Fruit fly (Drosophila melanogaster) whole organism, wandering third instar larva: ENCODE results near the gene CG34026.

Source experiments
- Abd-B ChIP-seq: fragments of >200 bp; optimal IDR thresholded peaks from 2 replicates; lab custom pipeline; 2017; ENCODE audit warnings: missing biosample characterization, missing genetic modification characterization
- CG32264 ChIP-seq: fragments of 200-800 bp; sonication (Bioruptor generic); optimal IDR thresholded peaks from 2 replicates; lab custom pipeline; 2016; ENCODE audit warnings: missing biosample characterization, missing genetic modification characterization
- CG9705 ChIP-seq: fragments of 200-800 bp; sonication (Bioruptor generic); optimal IDR thresholded peaks from 2 replicates; lab custom pipeline; 2018; ENCODE audit warnings: missing biosample characterization, mild to moderate bottlenecking, missing genetic modification characterization
- CrebA ChIP-seq: fragments of 200-800 bp; sonication (Bioruptor generic); optimal IDR thresholded peaks from 2 replicates; lab custom pipeline; 2016; ENCODE audit warnings: missing biosample characterization, mild to moderate bottlenecking, missing genetic modification characterization, borderline replicate concordance
- Dfd ChIP-seq: fragments of >200 bp; optimal IDR thresholded peaks from 2 replicates; lab custom pipeline; 2017; ENCODE audit warnings: missing biosample characterization, missing genetic modification characterization
- Dif ChIP-seq: fragments of 200-275, 200-300 bp; sonication (Bioruptor generic); optimal IDR thresholded peaks from 2 replicates; lab custom pipeline; 2018; ENCODE audit warnings: missing biosample characterization, missing genetic modification characterization; ENCODE audit not compliant: partially characterized antibody
- GATAd ChIP-seq: sonication (Bioruptor generic); optimal IDR thresholded peaks from 2 replicates; lab custom pipeline; 2016; ENCODE audit warnings: missing biosample characterization, missing genetic modification characterization
- HLH106 ChIP-seq: fragments of 200-800 bp; optimal IDR thresholded peaks from 3 replicates; lab custom pipeline; 2019; ENCODE audit warnings: missing biosample characterization, mild to moderate bottlenecking, missing genetic modification characterization, moderate library complexity
- Hnf4 ChIP-seq: fragments of 200-800 bp; sonication (Bioruptor generic); optimal IDR thresholded peaks from 2 replicates; lab custom pipeline; 2016; ENCODE audit warnings: missing biosample characterization, mild to moderate bottlenecking, missing genetic modification characterization
- Hr78 ChIP-seq: fragments of >200 bp; optimal IDR thresholded peaks from 2 replicates; lab custom pipeline; 2017; ENCODE audit warnings: missing biosample characterization, missing genetic modification characterization
- Hr83 ChIP-seq: fragments of 200-300 bp; sonication (Bioruptor generic); optimal IDR thresholded peaks from 2 replicates; lab custom pipeline; 2016; ENCODE audit warnings: missing biosample characterization, mild to moderate bottlenecking, missing genetic modification characterization, moderate library complexity; ENCODE audit not compliant: poor library complexity, severe bottlenecking
- Jra ChIP-seq: sonication (Bioruptor generic); optimal IDR thresholded peaks from 2 replicates; lab custom pipeline; 2016; ENCODE audit warnings: missing biosample characterization, missing genetic modification characterization
- Mio ChIP-seq: sonication (Bioruptor generic); optimal IDR thresholded peaks from 2 replicates; lab custom pipeline; 2016; ENCODE audit warnings: missing biosample characterization, missing genetic modification characterization
- Myc ChIP-seq: fragments of >200 bp; optimal IDR thresholded peaks from 2 replicates; lab custom pipeline; 2017
- N ChIP-seq: fragments of >200 bp; optimal IDR thresholded peaks from 2 replicates; lab custom pipeline; 2018; ENCODE audit warnings: missing biosample characterization, missing external identifiers, missing genetic modification characterization
- OdsH ChIP-seq: fragments of 200-800 bp; sonication (Bioruptor generic); optimal IDR thresholded peaks from 2 replicates; lab custom pipeline; 2016; ENCODE audit warnings: missing biosample characterization, mild to moderate bottlenecking, missing genetic modification characterization
- Rel ChIP-seq, 2 experiments: fragments of 200-800 bp; sonication (Bioruptor generic) in 1 of 2; optimal IDR thresholded peaks; 2 replicates in 1 of 2; 3 replicates in 1 of 2; lab custom pipeline; 2016 to 2019; ENCODE audit warnings: mild to moderate bottlenecking in 2 of 2, missing biosample characterization in 2 of 2, missing genetic modification characterization in 2 of 2, moderate library complexity in 1 of 2
- Sp1 ChIP-seq: fragments of 200-800 bp; sonication (Bioruptor generic); optimal IDR thresholded peaks from 3 replicates; lab custom pipeline; 2019; ENCODE audit warnings: missing biosample characterization, mild to moderate bottlenecking, missing genetic modification characterization, moderate library complexity
- Vsx2 ChIP-seq: fragments of 200-300, 225-300 bp; sonication (Bioruptor generic); optimal IDR thresholded peaks from 2 replicates; lab custom pipeline; 2018; ENCODE audit warnings: missing biosample characterization, missing genetic modification characterization; ENCODE audit not compliant: partially characterized antibody
- br ChIP-seq: fragments of 200-800 bp; sonication (Bioruptor generic); optimal IDR thresholded peaks from 2 replicates; lab custom pipeline; 2016; ENCODE audit warnings: missing biosample characterization, missing genetic modification characterization
- brk ChIP-seq: fragments of 200-800 bp; sonication (Bioruptor generic); optimal IDR thresholded peaks from 2 replicates; lab custom pipeline; 2016; ENCODE audit warnings: missing biosample characterization, mild to moderate bottlenecking, missing genetic modification characterization
- dl ChIP-seq, 2 experiments: fragments of 175-275, 200-275 bp in 1 of 2; fragments of 200-275 bp in 1 of 2; sonication (Bioruptor generic); optimal IDR thresholded peaks; lab custom pipeline; 2018; ENCODE audit warnings: mild to moderate bottlenecking in 2 of 2, missing biosample characterization in 2 of 2, missing genetic modification characterization in 2 of 2, moderate library complexity in 2 of 2; ENCODE audit not compliant: partially characterized antibody in 2 of 2, insufficient read depth in 1 of 2
- dmrt93B ChIP-seq: fragments of 200-800 bp; sonication (Bioruptor generic); optimal IDR thresholded peaks from 2 replicates; lab custom pipeline; 2018; ENCODE audit warnings: missing biosample characterization, mild to moderate bottlenecking, missing genetic modification characterization
- dsf ChIP-seq: sonication (Bioruptor generic); optimal IDR thresholded peaks from 2 replicates; lab custom pipeline; 2016; ENCODE audit warnings: missing biosample characterization, missing genetic modification characterization, borderline replicate concordance
- ey ChIP-seq: fragments of 200-800 bp; sonication (Bioruptor generic); optimal IDR thresholded peaks from 2 replicates; lab custom pipeline; 2016; ENCODE audit warnings: missing biosample characterization, missing genetic modification characterization
- foxo ChIP-seq, 2 experiments: fragments of 200-800 bp; sonication (Bioruptor generic); optimal IDR thresholded peaks; 2 replicates in 1 of 2; 3 replicates in 1 of 2; lab custom pipeline; 2016 to 2017; ENCODE audit warnings: missing biosample characterization in 2 of 2, missing genetic modification characterization in 2 of 2
- fru ChIP-seq: fragments of 200-800 bp; sonication (Bioruptor generic); optimal IDR thresholded peaks from 3 replicates; lab custom pipeline; 2016; ENCODE audit warnings: missing biosample characterization, mild to moderate bottlenecking, missing genetic modification characterization
- h ChIP-seq: fragments of 200-800 bp; sonication (Bioruptor generic); optimal IDR thresholded peaks from 3 replicates; lab custom pipeline; 2016; ENCODE audit warnings: missing biosample characterization, mild to moderate bottlenecking, missing genetic modification characterization
- jim ChIP-seq: fragments of 175-275, 200-325 bp; sonication (Bioruptor generic); optimal IDR thresholded peaks from 2 replicates; lab custom pipeline; 2016; ENCODE audit warnings: missing biosample characterization, mild to moderate bottlenecking, missing genetic modification characterization
- lola ChIP-seq: fragments of >200 bp; optimal IDR thresholded peaks from 2 replicates; lab custom pipeline; 2017; ENCODE audit warnings: missing biosample characterization, missing genetic modification characterization
- pan ChIP-seq: fragments of >200 bp; optimal IDR thresholded peaks from 2 replicates; lab custom pipeline; 2017
- psq ChIP-seq: fragments of 200-800 bp; sonication (Bioruptor generic); optimal IDR thresholded peaks from 3 replicates; lab custom pipeline; 2017; ENCODE audit warnings: missing biosample characterization, mild to moderate bottlenecking, missing genetic modification characterization, moderate library complexity
- rgr ChIP-seq: fragments of 200-800 bp; sonication (Bioruptor generic); optimal IDR thresholded peaks from 3 replicates; lab custom pipeline; 2016; ENCODE audit warnings: missing biosample characterization, mild to moderate bottlenecking, missing genetic modification characterization
- sage ChIP-seq: fragments of 200-800 bp; sonication (Bioruptor generic); optimal IDR thresholded peaks from 2 replicates; lab custom pipeline; 2016; ENCODE audit warnings: missing biosample characterization, mild to moderate bottlenecking, missing genetic modification characterization
- sv ChIP-seq: fragments of 200-800 bp; sonication (Bioruptor generic); optimal IDR thresholded peaks from 3 replicates; lab custom pipeline; 2016; ENCODE audit warnings: missing biosample characterization, missing genetic modification characterization
- tai ChIP-seq: sonication (Bioruptor generic); optimal IDR thresholded peaks from 2 replicates; lab custom pipeline; 2016; ENCODE audit warnings: missing biosample characterization, missing genetic modification characterization
- usp ChIP-seq: fragments of >200 bp; optimal IDR thresholded peaks from 2 replicates; lab custom pipeline; 2017; ENCODE audit warnings: missing biosample characterization, missing genetic modification characterization
- woc ChIP-seq: sonication (Bioruptor generic); optimal IDR thresholded peaks from 2 replicates; lab custom pipeline; 2016; ENCODE audit warnings: missing biosample characterization, mild to moderate bottlenecking, missing genetic modification characterization

The CG34026 gene

DNA sequence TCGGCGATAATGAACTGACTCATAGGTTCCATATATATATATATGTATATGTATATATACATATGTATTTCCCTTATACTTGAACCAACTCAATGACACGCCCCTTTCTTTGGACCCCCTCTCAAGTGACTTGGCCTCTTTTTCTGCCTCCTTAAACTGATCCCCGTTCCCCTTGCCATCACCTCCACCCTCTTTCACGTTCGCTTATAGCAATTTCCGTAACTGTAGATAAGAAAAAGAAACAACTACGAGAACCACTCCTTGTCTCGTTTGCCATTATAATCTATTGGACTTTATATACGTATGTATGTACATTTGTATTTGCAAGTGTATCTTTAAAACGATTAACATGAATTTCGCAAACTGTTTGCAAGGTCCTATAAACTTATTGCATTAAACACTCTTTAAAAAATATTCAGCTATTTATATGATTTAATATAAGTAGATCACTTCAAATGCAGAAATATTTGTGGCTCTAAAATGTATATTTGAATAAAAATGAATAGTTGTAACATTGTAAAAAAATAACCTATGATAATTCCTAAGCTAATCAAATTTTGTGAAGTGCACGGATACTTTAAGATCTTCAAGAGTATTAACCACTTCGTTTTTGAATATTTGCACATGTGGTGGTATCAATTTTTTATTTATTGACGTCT is 49.2 kb downstream of the CG34026 start:
- TF ChIP-seq lola (GFP tag; lab: Kevin White, UChicago) (no peak), woc (peak; percentile 36), foxo (GFP tag; optimal IDR thresholded peaks at IDR 0.05; lab: Kevin White, UChicago) (peak in 1 of 2 experiments; percentile 73), sv (GFP tag; lab: Kevin White, UChicago) (no peak), Dif (no peak), h (GFP tag; lab: Kevin White, UChicago) (peak; percentile 68), sage (GFP tag; lab: Kevin White, UChicago) (no peak), CG32264 (GFP tag; lab: Kevin White, UChicago) (no peak), Rel (GFP tag; optimal IDR thresholded peaks at IDR 0.05; lab: Kevin White, UChicago) (no peak), Rel (tag; optimal IDR thresholded peaks at IDR 0.05; lab: Kevin White, UChicago) (peak; percentile 25), HLH106 (tag; lab: Kevin White, UChicago) (peak; percentile 70), fru (GFP tag; lab: Kevin White, UChicago) (peak; percentile 64), Myc (no peak), Hr83 (GFP tag; lab: Kevin White, UChicago) (no peak), N (GFP tag; lab: Kevin White, UChicago) (no peak), Dfd (GFP tag; lab: Kevin White, UChicago) (peak; percentile 14), Abd-B (no peak), CG9705 (GFP tag; lab: Kevin White, UChicago) (peak; percentile 1), Mio (GFP tag; lab: Kevin White, UChicago) (no peak), CrebA (GFP tag; lab: Kevin White, UChicago) (no peak), jim (GFP tag; lab: Kevin White, UChicago) (no peak), usp (no peak), Jra (GFP tag; lab: Kevin White, UChicago) (peak; percentile 20), Vsx2 (GFP tag; lab: Kevin White, UChicago) (no peak), dmrt93B (GFP tag; lab: Kevin White, UChicago) (peak; percentile 41), dsf (GFP tag; lab: Kevin White, UChicago) (no peak), Hnf4 (GFP tag; lab: Kevin White, UChicago) (peak; percentile 22), tai (GFP tag; lab: Kevin White, UChicago) (no peak), psq (GFP tag; lab: Kevin White, UChicago) (peak; percentile 45), br (GFP tag; lab: Kevin White, UChicago) (peak; percentile 36), GATAd (no peak), ey (peak; percentile 55), Sp1 (peak; percentile 76), OdsH (GFP tag; lab: Kevin White, UChicago) (peak; percentile 70), rgr (peak; percentile 57), pan (lab: Kevin White, UChicago) (no peak), dl (GFP tag; optimal IDR thresholded peaks at IDR 0.05; lab: Kevin White, UChicago; ENCODE audit: insufficient read depth in 1 of 2, partially characterized antibody in 2 of 2) (no peak), brk (peak; percentile 40), Hr78 (no peak)

DNA sequence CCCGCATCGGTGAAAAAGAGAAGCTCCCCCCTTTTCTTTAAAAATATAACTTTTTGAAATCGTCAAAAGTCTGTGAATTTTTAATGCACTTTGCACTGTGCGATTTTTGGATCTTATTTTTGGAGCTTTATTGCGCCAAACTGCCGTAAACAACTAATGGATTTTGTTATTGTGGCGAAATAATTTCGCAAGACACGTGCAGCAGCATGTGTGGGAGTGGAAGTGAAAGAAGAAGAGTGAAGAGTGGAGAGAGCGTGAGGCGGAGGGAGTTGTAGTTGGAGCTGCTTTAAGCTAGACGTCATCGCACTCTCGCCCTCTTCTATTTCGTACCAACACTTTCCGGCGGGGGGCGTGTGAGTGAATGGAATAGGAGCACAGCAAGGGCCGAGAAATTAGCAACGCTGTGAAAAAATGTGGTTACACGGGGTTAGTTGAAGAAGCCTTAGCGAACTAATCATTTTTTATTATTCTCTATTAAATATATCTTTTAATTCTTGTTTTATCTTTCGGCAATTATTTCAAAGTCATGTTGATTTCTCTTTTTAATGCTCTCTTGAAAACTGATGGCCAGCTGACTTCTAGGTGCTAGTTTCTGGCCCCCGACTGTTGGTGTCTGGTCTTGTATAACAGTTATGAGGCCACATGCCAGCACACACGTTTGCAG is 50.0 kb downstream of the CG34026 start:
- TF ChIP-seq Rel (GFP tag; optimal IDR thresholded peaks at IDR 0.05; lab: Kevin White, UChicago) (peak; percentile 49), Rel (tag; optimal IDR thresholded peaks at IDR 0.05; lab: Kevin White, UChicago) (no peak), Jra (GFP tag; lab: Kevin White, UChicago) (no peak), ey (peak; percentile 69), pan (lab: Kevin White, UChicago) (no peak), GATAd (no peak), OdsH (GFP tag; lab: Kevin White, UChicago) (peak; percentile 79), psq (GFP tag; lab: Kevin White, UChicago) (peak; percentile 37), foxo (GFP tag; optimal IDR thresholded peaks at IDR 0.05; lab: Kevin White, UChicago) (peak in 1 of 2 experiments; percentile 86), Abd-B (no peak), Sp1 (peak; percentile 74), CG32264 (GFP tag; lab: Kevin White, UChicago) (peak; percentile 17), br (GFP tag; lab: Kevin White, UChicago) (peak; percentile 46), CrebA (GFP tag; lab: Kevin White, UChicago) (peak; percentile 28), lola (GFP tag; lab: Kevin White, UChicago) (no peak), sage (GFP tag; lab: Kevin White, UChicago) (peak; percentile 58), sv (GFP tag; lab: Kevin White, UChicago) (peak; percentile 89), N (GFP tag; lab: Kevin White, UChicago) (no peak), CG9705 (GFP tag; lab: Kevin White, UChicago) (peak; percentile 16), Hr83 (GFP tag; lab: Kevin White, UChicago) (no peak), woc (no peak), Vsx2 (GFP tag; lab: Kevin White, UChicago) (no peak), Hr78 (no peak), Myc (no peak), HLH106 (tag; lab: Kevin White, UChicago) (peak; percentile 79), dmrt93B (GFP tag; lab: Kevin White, UChicago) (peak; percentile 62), h (GFP tag; lab: Kevin White, UChicago) (peak; percentile 65), Hnf4 (GFP tag; lab: Kevin White, UChicago) (no peak), usp (no peak), jim (GFP tag; lab: Kevin White, UChicago) (no peak), fru (GFP tag; lab: Kevin White, UChicago) (peak; percentile 81), Dif (no peak), rgr (peak; percentile 75)
